Comparison of ENCODE assay signal across 6 worm cellular contexts in genomic region chrII:13029290-13030050, ce11.
TF ChIP-seq lines count a peak whose summit lies in the region.

No protein-coding gene starts in this region.

TF ChIP-seq in whole organism, L1 larva, 84 proteins besides CTCF, POLR2A, EP300 and RAD21 (continues in another document):
- TF ChIP-seq rnt-1 (tag; optimal IDR thresholded peaks at IDR 0.05; lab: Kevin White, UChicago) (peak; percentile 18), nhr-47 (tag; optimal IDR thresholded peaks at IDR 0.05; lab: Kevin White, UChicago) (no peak), nhr-85 (tag; lab: Kevin White, UChicago) (peak; percentile 77), efl-1 (optimal IDR thresholded peaks at IDR 0.05; lab: Kevin White, UChicago) (no peak), efl-1 (GFP tag; optimal IDR thresholded peaks at IDR 0.05 in 1 of 2; lab: Kevin White, UChicago) (peak in 1 of 2 experiments; percentile 89), nhr-237 (tag; optimal IDR thresholded peaks at IDR 0.05; lab: Kevin White, UChicago) (no peak), nhr-28 (tag; optimal IDR thresholded peaks at IDR 0.05; lab: Kevin White, UChicago) (no peak), mep-1 (tag; optimal IDR thresholded peaks at IDR 0.05; lab: Kevin White, UChicago) (peak; percentile 39), Y116A8C.19 (tag; optimal IDR thresholded peaks at IDR 0.05; lab: Kevin White, UChicago; ENCODE audit: borderline replicate concordance) (no peak), lin-14 (GFP tag; optimal IDR thresholded peaks at IDR 0.05; lab: Kevin White, UChicago) (peak; percentile 31), blmp-1 (tag; optimal IDR thresholded peaks at IDR 0.05; lab: Kevin White, UChicago) (peak; percentile 39), unc-86 (tag; optimal IDR thresholded peaks at IDR 0.05; lab: Kevin White, UChicago) (no peak), elt-3 (tag; optimal IDR thresholded peaks at IDR 0.05; lab: Kevin White, UChicago) (peak in 1 of 6 experiments; percentile 44), C34B4.2 (tag; optimal IDR thresholded peaks at IDR 0.05; lab: Kevin White, UChicago) (no peak), mdl-1 (tag; optimal IDR thresholded peaks at IDR 0.05; lab: Kevin White, UChicago) (no peak)

TF ChIP-seq in whole organism, L2 larva, 48 proteins besides CTCF, POLR2A, EP300 and RAD21 (continues in another document):
- TF ChIP-seq nhr-6 (tag; optimal IDR thresholded peaks at IDR 0.05; lab: Kevin White, UChicago), result no peak
- TF ChIP-seq mdl-1 (tag; optimal IDR thresholded peaks at IDR 0.05; lab: Kevin White, UChicago), result no peak
- no peak for TF ChIP-seq peb-1 (tag; optimal IDR thresholded peaks at IDR 0.05; lab: Kevin White, UChicago)
- peak; percentile 1 for TF ChIP-seq nhr-25 (tag; optimal IDR thresholded peaks at IDR 0.05; lab: Kevin White, UChicago)
- TF ChIP-seq sma-3 (GFP tag; optimal IDR thresholded peaks at IDR 0.05; lab: Kevin White, UChicago), result peak; percentile 4
- no peak for TF ChIP-seq R02D3.7 (tag; optimal IDR thresholded peaks at IDR 0.05; lab: Kevin White, UChicago)
- TF ChIP-seq C34F6.9 (tag; optimal IDR thresholded peaks at IDR 0.05; lab: Kevin White, UChicago), result no peak
- TF ChIP-seq mbf-1 (tag; optimal IDR thresholded peaks at IDR 0.05; lab: Kevin White, UChicago), result no peak
- TF ChIP-seq elt-3 (tag; optimal IDR thresholded peaks at IDR 0.05; lab: Kevin White, UChicago), result no peak
- TF ChIP-seq lin-39 (tag; optimal IDR thresholded peaks at IDR 0.05; lab: Kevin White, UChicago), result no peak
- no peak for TF ChIP-seq nhr-12 (tag; optimal IDR thresholded peaks at IDR 0.05; lab: Kevin White, UChicago)
- no peak for TF ChIP-seq unc-39 (tag; optimal IDR thresholded peaks at IDR 0.05; lab: Kevin White, UChicago)
- no peak for TF ChIP-seq unc-62 (GFP tag; optimal IDR thresholded peaks at IDR 0.05; lab: Kevin White, UChicago)
- TF ChIP-seq ama-1 (optimal IDR thresholded peaks at IDR 0.05; lab: Kevin White, UChicago), result no peak
- TF ChIP-seq mab-5 (tag; optimal IDR thresholded peaks at IDR 0.05; lab: Kevin White, UChicago), result peak; percentile 57
- TF ChIP-seq nhr-129 (tag; optimal IDR thresholded peaks at IDR 0.05; lab: Kevin White, UChicago), result peak; percentile 28

TF ChIP-seq in whole organism, L3 larva, 47 proteins besides CTCF, POLR2A, EP300 and RAD21:
- TF ChIP-seq unc-62 (GFP tag; optimal IDR thresholded peaks at IDR 0.05; lab: Kevin White, UChicago) (no peak), ceh-28 (tag; optimal IDR thresholded peaks at IDR 0.05; lab: Kevin White, UChicago) (peak; percentile 58), tbx-2 (tag; optimal IDR thresholded peaks at IDR 0.05; lab: Kevin White, UChicago) (no peak), elt-2 (tag; optimal IDR thresholded peaks at IDR 0.05; lab: Kevin White, UChicago) (peak; percentile 65), nhr-23 (tag; optimal IDR thresholded peaks at IDR 0.05; lab: Kevin White, UChicago) (peak; percentile 22), elt-1 (tag; optimal IDR thresholded peaks at IDR 0.05; lab: Kevin White, UChicago) (peak; percentile 27), fkh-2 (tag; optimal IDR thresholded peaks at IDR 0.05; lab: Kevin White, UChicago) (no peak), lin-39 (tag; optimal IDR thresholded peaks at IDR 0.05; lab: Kevin White, UChicago) (peak; percentile 28), nhr-25 (tag; optimal IDR thresholded peaks at IDR 0.05; lab: Kevin White, UChicago) (no peak)

TF ChIP-seq in whole organism, L4 larva, 104 proteins besides CTCF, POLR2A, EP300 and RAD21 (continues in another document):
- TF ChIP-seq nhr-28 (tag; optimal IDR thresholded peaks at IDR 0.05; lab: Kevin White, UChicago) (peak; percentile 33), skn-1 (tag; optimal IDR thresholded peaks at IDR 0.05; lab: Kevin White, UChicago) (no peak), daf-16 (GFP tag; optimal IDR thresholded peaks at IDR 0.05; lab: Kevin White, UChicago) (no peak), daf-16 (tag; optimal IDR thresholded peaks at IDR 0.05; lab: Kevin White, UChicago) (peak; percentile 33), tra-1 (GFP tag; IDR thresholded peaks at IDR 0.05; lab: Robert Waterston, UW) (no peak), hif-1 (tag; optimal IDR thresholded peaks at IDR 0.05; lab: Kevin White, UChicago) (no peak), ZK546.5 (tag; optimal IDR thresholded peaks at IDR 0.05; lab: Kevin White, UChicago) (no peak), vab-7 (GFP tag; IDR thresholded peaks at IDR 0.05; lab: Robert Waterston, UW) (no peak), nhr-25 (tag; optimal IDR thresholded peaks at IDR 0.05; lab: Kevin White, UChicago; ENCODE audit: borderline replicate concordance, insufficient read depth) (no peak), set-16 (GFP tag; IDR thresholded peaks at IDR 0.05; lab: Robert Waterston, UW) (no peak), nhr-77 (tag; optimal IDR thresholded peaks at IDR 0.05; lab: Kevin White, UChicago) (no peak), F49E8.2 (tag; optimal IDR thresholded peaks at IDR 0.05; lab: Kevin White, UChicago; ENCODE audit: borderline replicate concordance) (no peak), duxl-1 (tag; optimal IDR thresholded peaks at IDR 0.05; lab: Kevin White, UChicago; ENCODE audit: poor library complexity) (no peak), T26A8.4 (GFP tag; IDR thresholded peaks at IDR 0.05; lab: Robert Waterston, UW) (no peak), madf-5 (GFP tag; IDR thresholded peaks at IDR 0.05; lab: Robert Waterston, UW) (no peak), egl-43 (GFP tag; IDR thresholded peaks at IDR 0.05; lab: Robert Waterston, UW) (peak; percentile 19; the same call in 1 of the 2 replicates), dmd-8 (GFP tag; IDR thresholded peaks at IDR 0.05; lab: Robert Waterston, UW) (no peak), hlh-11 (tag; optimal IDR thresholded peaks at IDR 0.05; lab: Kevin White, UChicago) (peak; percentile 6), F26F4.8 (GFP tag; conservative IDR thresholded peaks at IDR 0.05; lab: Robert Waterston, UW) (no peak)

TF ChIP-seq in whole organism, late embryonic, 69 proteins besides CTCF, POLR2A, EP300 and RAD21:
- TF ChIP-seq pax-1 (tag; optimal IDR thresholded peaks at IDR 0.05; lab: Kevin White, UChicago), result no peak
- TF ChIP-seq ets-4 (tag; optimal IDR thresholded peaks at IDR 0.05; lab: Kevin White, UChicago), result no peak
- no peak for TF ChIP-seq ceh-19 (GFP tag; optimal IDR thresholded peaks at IDR 0.05; lab: Kevin White, UChicago)
- TF ChIP-seq elt-2 (tag; optimal IDR thresholded peaks at IDR 0.05; lab: Kevin White, UChicago), result peak; percentile 69
- TF ChIP-seq T23F11.4 (GFP tag; optimal IDR thresholded peaks at IDR 0.05; lab: Kevin White, UChicago), result no peak

TF ChIP-seq in whole organism, young adult, 124 proteins besides CTCF, POLR2A, EP300 and RAD21:
- TF ChIP-seq zim-3 (tag; optimal IDR thresholded peaks at IDR 0.05; lab: Kevin White, UChicago) (no peak), mel-28 (tag; optimal IDR thresholded peaks at IDR 0.05; lab: Kevin White, UChicago; ENCODE audit: borderline replicate concordance) (no peak), dox-1 (GFP tag; IDR thresholded peaks at IDR 0.05; lab: Robert Waterston, UW) (0 out of 2 replicates have a peak, but pooled peaks have one; percentile 1), athp-1 (tag; optimal IDR thresholded peaks at IDR 0.05; lab: Kevin White, UChicago) (no peak), cebp-1 (GFP tag; IDR thresholded peaks at IDR 0.05; lab: Robert Waterston, UW) (no peak), cebp-1 (tag; optimal IDR thresholded peaks at IDR 0.05; lab: Kevin White, UChicago) (peak; percentile 64), lsl-1 (GFP tag; optimal IDR thresholded peaks at IDR 0.05; lab: Kevin White, UChicago) (no peak), lir-1 (GFP tag; conservative IDR thresholded peaks at IDR 0.05; lab: Robert Waterston, UW) (no peak), F39B2.1 (GFP tag; IDR thresholded peaks at IDR 0.05; lab: Robert Waterston, UW) (no peak), Y53F4B.3 (GFP tag; IDR thresholded peaks at IDR 0.05; lab: Robert Waterston, UW) (no peak)
